Fruit fly (Drosophila melanogaster) S2 (cell line): Measurements from ENCODE around the gene CG13023.
A peak's percentile ranks its signal among the peaks of the same experiment; 100 is the strongest.

Experiments
- CG8478 ChIP-seq: fragments of >200 bp; optimal IDR thresholded peaks from 2 replicates; lab custom pipeline; 2018
- CTCF ChIP-seq, 2 experiments: fragments of >200 bp; optimal IDR thresholded peaks; 2 replicates each; lab custom pipeline; 2018

The CG13023 gene

DNA sequence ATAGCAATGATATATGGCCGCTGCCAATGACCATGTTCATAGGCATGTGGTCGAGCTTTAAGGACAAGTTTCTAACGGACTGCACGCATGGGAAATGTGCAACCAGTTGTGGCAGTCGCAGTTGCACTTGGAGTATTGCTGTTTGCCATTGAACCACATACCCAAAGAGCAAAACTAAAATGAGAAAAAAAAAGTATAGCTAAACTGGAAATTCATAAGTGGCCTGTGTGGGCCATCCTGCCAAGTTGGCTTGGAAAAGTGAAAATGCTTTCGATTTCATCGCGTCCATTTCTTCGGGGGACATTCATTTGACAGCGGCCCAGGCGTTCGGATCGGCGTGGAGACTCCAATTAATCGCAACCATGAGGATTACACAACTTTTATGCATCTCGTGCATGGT lies 16.8 kb upstream of the CG13023 start, which contains the start of gene Obp73a:
TSS of gene Obp73a (plus strand) at position 301 of the 400 bp plus-strand sequence.
- TF ChIP-seq CG8478 (lab: Kevin White, UChicago): no peak

DNA sequence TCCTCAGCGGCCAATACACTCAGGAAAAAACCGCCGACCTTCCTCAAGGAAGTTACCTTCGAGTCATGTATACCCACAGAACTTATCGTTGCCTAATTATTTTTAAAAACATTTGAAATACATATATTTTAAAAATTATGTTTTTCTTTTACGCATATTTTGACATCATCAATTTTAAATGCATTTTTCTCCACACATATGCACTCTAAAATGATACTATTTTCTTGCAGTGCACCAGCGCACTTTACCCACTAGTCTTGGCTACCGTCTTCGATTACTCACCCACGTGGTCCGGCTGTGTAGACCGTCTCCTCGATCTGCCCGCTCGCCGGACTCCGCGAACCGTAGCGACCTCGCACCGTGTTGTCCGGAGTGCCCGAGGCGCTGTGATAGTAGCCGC lies 14.1 kb upstream of the CG13023 start:
- TF ChIP-seq CG8478 (lab: Kevin White, UChicago) (no peak), CTCF (optimal IDR thresholded peaks at IDR 0.05; lab: Kevin White, UChicago) (no peak)

DNA sequence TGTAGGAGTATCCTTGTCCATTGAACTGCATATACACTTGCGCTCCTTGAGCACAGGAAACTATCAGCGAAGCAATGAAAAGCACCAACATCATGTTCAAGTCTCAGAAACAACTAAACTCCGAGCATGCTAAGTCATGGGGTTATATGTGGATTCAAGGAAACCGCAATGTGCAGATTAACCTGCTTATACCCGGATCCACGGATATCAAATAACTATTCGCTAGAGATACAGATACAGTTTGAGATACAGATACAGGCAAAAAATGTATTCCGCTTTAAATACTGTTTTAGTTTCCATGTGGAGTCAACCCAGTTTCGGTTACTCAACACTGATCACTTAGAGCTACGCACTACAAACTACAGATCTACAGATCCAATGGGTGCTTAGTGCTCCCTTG lies 11.6 kb upstream of the CG13023 start, which contains the start of gene CG13022:
TSS of gene CG13022 (minus strand) at position 101 of the 400 bp plus-strand sequence.
- TF ChIP-seq CTCF (optimal IDR thresholded peaks at IDR 0.05; lab: Kevin White, UChicago) (no peak), CG8478 (lab: Kevin White, UChicago) (no peak)

DNA sequence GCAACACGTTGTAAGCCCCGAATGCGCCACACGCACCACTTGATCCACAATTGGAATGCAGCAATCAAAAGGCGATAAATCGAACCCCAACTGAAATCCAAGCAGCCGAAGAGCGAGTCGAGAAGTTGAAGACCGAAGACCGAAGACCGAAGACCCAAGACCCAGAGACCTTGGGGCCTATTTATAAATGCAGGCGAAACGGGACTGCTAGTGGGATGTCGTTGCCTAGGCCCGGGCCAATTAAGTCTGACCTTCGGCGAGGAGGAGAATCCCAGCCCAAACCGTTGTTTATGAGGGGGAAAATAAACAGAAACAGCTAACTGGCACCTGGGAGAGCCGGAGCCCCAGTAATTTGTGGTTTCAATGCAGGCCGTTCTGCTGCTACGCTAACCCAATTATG lies 9.5 kb upstream of the CG13023 start:
- TF ChIP-seq CTCF (optimal IDR thresholded peaks at IDR 0.05; lab: Kevin White, UChicago) (no peak), CG8478 (lab: Kevin White, UChicago) (no peak)

DNA sequence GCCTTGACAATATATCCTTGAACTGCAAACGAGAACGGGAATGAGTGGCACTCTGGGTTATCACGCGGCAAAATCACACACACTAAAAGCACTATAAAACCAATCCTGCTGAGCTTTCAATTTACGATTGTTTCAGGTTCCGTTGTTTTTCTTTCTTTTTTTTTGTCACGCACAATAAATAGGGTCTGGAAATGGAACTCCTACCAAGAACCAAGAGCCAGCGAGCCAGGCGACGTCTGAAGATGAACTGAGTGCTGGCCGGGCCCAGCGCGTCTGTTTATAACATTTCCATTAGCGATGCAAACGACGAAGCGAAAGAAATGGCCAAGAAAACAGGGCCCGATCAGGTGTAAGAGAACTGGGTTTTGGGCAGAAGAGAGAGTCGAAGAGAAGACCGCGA lies 8.1 kb upstream of the CG13023 start, which contains the start of gene CG11905:
TSS of gene CG11905 (minus strand) at position 253 of the 400 bp plus-strand sequence.
- no peak for TF ChIP-seq CTCF (optimal IDR thresholded peaks at IDR 0.05; lab: Kevin White, UChicago)
- no peak for TF ChIP-seq CG8478 (lab: Kevin White, UChicago)

DNA sequence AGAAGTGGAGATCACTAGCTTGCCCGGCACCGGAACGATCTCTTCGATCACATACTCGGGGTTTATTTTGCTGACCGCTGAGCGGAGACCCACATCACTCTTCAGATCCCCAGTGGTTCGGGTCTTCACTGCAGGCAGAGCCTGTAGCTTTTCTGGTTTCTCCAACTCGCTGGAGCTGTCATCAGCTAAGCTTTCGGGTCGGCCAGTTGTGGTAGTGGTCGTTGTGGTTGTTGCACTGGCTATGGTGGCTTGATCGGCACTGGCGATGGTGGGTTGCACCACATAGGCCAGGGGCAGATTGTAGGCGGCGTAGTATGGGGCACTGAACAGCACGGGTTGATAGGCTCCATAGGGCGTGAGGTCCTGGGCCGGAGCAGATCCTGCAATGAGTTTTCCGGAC lies 3.3 kb upstream of the CG13023 start:
- no peak for TF ChIP-seq CG8478 (lab: Kevin White, UChicago)
- peak; percentile 63 to 67 for TF ChIP-seq CTCF (optimal IDR thresholded peaks at IDR 0.05; lab: Kevin White, UChicago)

DNA sequence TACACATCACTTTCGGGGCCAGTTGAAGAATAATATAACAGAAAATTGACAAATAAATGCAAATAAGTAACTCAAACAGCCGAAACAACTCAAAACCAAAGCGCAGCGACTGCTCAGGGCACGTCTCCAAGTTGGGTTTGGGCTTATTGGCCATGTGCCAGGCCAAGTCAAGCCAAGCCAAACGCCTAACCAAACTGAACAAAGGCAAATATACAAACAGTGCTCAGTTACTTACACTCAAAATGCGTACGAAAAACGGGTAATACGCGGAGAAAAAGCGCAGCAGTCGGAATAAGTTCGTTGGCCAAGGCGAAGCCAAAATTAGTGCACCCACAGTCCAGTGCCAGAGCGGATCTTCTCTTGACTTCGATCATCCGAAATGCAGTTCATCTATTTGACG lies 4.3 kb downstream of the CG13023 start, which contains the start of gene CG13028:
TSS of gene CG13028 (plus strand) at position 301 of the 400 bp plus-strand sequence.
- TF ChIP-seq CTCF (optimal IDR thresholded peaks at IDR 0.05; lab: Kevin White, UChicago) (no peak), CG8478 (lab: Kevin White, UChicago) (no peak)

DNA sequence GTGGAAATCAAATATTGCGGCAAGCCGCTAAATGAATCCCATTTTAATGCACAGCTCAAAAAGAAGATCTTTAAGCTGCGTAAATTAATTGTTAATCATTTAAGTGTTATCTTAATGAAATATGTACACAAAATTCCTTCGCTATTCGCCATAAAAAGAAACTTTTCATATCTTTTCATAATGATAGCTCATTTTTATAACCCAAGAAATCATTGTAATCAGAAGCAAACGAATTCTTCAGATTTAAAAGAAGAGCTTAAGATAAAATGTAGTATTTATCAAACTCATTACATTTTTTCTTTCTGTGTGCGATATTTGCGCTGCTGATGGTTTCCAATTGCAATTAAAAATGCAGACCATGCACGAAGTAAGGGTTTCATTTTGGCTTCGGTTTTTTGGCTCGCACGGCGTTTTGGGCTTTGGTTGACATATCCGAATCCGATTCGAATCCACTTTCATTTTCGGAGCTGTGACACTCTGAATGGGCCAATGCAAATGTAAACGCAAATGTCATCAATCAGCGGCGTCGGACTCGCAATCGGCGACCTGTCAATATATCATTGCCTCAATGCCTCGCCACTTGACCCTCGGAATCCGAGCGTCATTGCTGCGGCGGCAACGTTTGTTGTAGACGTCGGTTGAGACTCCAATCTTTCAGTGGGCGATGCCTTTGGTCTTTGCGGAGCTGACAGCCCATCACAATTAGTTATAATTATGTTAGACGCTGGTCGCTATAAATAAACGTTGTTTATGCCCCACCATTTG lies 9.6 kb downstream of the CG13023 start:
- no peak for TF ChIP-seq CG8478 (lab: Kevin White, UChicago)
- no peak for TF ChIP-seq CTCF (optimal IDR thresholded peaks at IDR 0.05; lab: Kevin White, UChicago)

DNA sequence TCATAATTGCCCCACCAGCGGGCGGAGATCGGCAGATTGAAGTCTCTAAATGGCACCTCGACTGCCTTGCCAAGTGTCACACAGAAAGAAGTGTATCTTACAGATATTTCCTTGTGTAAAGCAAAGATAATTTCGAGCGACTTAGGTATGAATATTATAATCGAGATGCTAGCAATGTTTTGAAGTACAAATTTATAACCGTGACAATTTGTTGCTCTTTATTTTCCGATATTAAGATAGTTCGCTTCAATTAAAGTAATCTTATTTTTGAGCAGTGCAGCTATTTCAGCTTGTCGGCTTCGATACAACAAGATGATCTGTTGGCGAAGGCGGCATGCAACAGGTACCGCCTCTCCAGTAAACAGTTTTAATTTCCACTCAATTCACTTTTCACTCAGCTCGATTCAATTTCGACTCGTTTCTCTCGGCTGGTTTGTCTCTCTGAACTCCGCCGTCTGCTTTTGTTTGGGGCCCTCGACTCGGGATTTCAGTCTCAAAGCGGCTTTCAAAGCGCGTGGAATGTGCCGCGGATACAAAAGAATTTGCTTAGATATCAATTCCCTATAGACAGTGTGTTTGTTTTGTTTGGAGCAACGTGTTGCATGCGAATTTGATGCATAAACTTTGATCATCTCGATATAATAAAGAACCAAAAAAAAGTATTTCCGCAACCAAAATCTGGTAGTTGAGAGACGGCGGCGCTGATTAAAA lies 11.3 kb downstream of the CG13023 start:
- no peak for TF ChIP-seq CTCF (optimal IDR thresholded peaks at IDR 0.05; lab: Kevin White, UChicago)

DNA sequence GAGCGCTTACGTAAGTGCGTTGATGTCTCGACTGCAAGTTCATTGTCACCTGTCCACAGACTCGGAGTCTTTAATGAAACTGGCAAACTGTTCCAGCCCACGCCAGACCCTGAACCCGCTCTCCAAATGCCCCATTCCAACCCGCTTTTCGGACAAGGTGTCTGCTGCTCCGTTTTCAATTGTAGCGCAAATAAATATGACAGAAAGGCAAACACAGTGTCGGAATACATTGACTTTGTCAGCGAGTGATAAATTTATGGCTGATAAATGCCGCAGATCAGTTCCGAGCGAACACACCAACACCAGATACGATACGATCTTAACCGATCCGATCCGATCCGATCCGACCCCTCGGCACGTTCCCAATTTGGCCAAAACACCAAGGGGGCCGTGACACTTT lies 13.1 kb downstream of the CG13023 start:
- TF ChIP-seq CTCF (optimal IDR thresholded peaks at IDR 0.05; lab: Kevin White, UChicago) (no peak), CG8478 (lab: Kevin White, UChicago) (no peak)

DNA sequence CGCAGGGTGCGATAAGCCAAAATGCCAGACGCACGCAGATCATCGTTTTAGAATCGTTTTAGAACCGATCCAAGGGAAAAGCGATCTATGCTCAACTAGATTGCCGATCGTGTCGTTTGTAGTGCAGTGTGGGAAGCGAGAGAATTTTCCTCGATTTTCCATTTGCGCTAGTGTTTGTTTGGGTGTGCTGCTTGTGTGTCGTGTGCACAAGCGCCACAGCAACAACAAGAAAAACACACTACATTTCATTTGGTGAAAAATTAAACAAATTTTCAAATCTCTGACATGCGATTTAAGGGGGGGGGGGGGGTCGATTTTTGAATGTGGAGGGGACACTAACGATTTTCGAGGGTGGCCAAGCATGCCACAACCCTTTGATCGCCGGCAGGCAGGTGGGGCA lies 16.8 kb downstream of the CG13023 start:
- no peak for TF ChIP-seq CG8478 (lab: Kevin White, UChicago)
- TF ChIP-seq CTCF (optimal IDR thresholded peaks at IDR 0.05; lab: Kevin White, UChicago): no peak

DNA sequence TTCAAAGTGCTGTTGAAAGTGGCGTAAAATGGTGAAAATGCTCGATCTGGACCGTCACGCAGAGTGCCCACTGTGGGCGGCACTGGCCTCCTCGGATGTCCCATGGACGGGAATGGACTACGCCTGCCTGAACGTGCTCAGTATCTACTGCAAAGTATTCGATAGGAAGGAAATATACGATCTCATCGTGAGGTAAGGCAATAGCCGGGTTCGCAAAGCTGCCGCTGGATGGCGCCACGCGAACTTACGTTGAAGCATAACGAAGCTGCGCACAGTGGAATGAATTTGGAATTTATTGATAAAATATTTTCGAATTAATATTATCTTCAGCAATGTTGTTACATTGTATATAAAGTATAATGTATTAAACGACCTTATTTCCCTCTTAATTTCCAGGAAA lies 30.8 kb downstream of the CG13023 start:
- TF ChIP-seq CG8478 (lab: Kevin White, UChicago) (no peak), CTCF (optimal IDR thresholded peaks at IDR 0.05; lab: Kevin White, UChicago) (peak; percentile 75 to 76)

DNA sequence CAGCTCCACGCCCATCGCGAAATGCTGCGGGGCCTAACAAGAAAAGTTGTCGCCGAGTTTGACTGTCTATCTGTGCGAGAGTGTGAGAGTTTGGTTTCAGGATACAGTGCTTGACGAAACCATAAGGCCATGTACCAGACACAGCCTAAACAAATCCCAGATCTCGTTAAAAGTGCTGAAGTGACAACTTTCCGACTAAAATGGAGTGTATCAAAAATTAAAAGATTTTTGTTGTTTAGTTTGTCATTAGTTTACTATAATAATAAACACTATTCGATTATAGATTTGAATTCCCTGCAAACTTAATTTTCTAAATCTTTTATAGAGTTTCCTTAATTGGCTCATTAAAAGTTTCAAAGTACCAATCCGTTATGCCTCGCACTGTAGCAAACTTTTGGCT lies 33.6 kb downstream of the CG13023 start:
- TF ChIP-seq CTCF (optimal IDR thresholded peaks at IDR 0.05; lab: Kevin White, UChicago) (no peak), CG8478 (lab: Kevin White, UChicago) (no peak)

DNA sequence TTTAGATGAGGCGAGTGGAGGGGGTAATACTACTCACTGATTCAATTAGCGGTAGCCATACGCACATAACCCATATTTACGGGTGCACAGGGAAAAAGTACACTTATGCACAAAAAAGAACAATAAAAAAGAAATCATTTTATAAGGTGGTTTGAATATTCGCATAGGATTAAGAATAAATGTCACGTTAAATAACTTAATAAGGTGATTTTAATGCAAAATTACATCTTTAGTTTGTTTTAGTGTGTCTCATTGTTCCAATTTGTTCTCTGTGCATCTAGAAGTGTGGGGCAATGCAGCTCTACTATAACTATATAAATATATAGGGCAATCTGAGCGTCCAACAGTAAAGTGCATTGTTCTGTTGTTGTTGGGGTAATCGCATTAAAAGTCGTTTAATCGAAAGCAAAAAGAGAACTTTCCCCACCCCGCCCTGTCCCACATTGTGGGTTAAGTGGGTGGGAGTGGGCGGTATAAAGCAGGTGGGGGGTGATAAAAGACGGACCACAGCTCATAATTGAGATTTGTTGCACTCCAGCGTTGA lies 34.4 kb downstream of the CG13023 start:
- TF ChIP-seq CTCF (optimal IDR thresholded peaks at IDR 0.05; lab: Kevin White, UChicago) (no peak), CG8478 (lab: Kevin White, UChicago) (no peak)

DNA sequence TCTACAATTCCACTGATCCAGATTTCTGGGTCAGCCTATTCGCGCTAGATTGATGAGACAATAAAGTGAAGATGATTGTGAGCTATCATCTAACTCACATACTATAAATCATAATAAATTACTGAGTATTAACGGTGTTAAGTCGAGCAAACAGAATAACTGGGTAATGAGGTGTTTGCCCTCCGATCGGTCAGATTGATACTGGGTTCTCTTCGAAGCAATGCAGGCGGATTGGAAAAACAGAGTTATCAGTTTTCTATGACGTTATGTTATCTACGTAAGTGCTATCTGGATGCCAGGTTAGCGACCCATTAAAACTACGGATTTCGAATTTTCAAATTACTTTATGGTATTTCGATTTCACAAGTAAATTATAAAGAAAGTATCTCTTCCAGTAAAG lies 35.3 kb downstream of the CG13023 start:
- TF ChIP-seq CG8478 (lab: Kevin White, UChicago) (no peak), CTCF (optimal IDR thresholded peaks at IDR 0.05; lab: Kevin White, UChicago) (no peak)
